Worm (Caenorhabditis elegans) whole organism, L4 larva: Measurements from ENCODE around the gene ZC196.3.

Source experiments
- T26A8.4 ChIP-seq: fragments of 200-800 bp; sonication (Bioruptor generic); IDR thresholded peaks from 2 replicates; pipeline ENCODE4 v1.3.6; 2022; ENCODE audit warnings: missing genetic modification characterization, missing compliant biosample characterization
- Y48G9A.11 ChIP-seq: fragments of 200-800 bp; sonication (Bioruptor generic); IDR thresholded peaks from 2 replicates; pipeline ENCODE4 v1.3.6; 2022; ENCODE audit warnings: missing genetic modification reagents, missing genetic modification characterization, missing compliant biosample characterization
- Y5F2A.4 ChIP-seq: fragments of 200-800 bp; sonication (Bioruptor generic); optimal IDR thresholded peaks from 2 replicates; lab custom pipeline; 2018; ENCODE audit warnings: mild to moderate bottlenecking, missing genetic modification characterization, missing compliant biosample characterization
- ZK337.2 ChIP-seq: fragments of 200-800 bp; sonication (Bioruptor generic); IDR thresholded peaks from 2 replicates; pipeline ENCODE4 v1.3.6; 2022; ENCODE audit warnings: missing genetic modification reagents, missing genetic modification characterization, missing compliant biosample characterization
- aly-2 ChIP-seq: sonication (generic microtip); optimal IDR thresholded peaks from 2 replicates; lab custom pipeline; 2018; ENCODE audit warnings: missing biosample characterization, missing genetic modification characterization
- arid-1 ChIP-seq: fragments of 200-800 bp; sonication (Bioruptor generic); conservative IDR thresholded peaks from 2 replicates; pipeline ENCODE4 v1.3.6; 2022; ENCODE audit warnings: missing genetic modification reagents, missing genetic modification characterization, missing compliant biosample characterization
- ctbp-1 ChIP-seq: fragments of 200-800 bp; sonication (Bioruptor generic); IDR thresholded peaks from 2 replicates; pipeline ENCODE4 v1.3.6; 2022; ENCODE audit warnings: missing genetic modification reagents, missing genetic modification characterization, missing compliant biosample characterization
- daf-12 ChIP-seq: fragments of 150-350 bp; optimal IDR thresholded peaks from 2 replicates; lab custom pipeline; 2014; ENCODE audit warnings: missing biosample characterization, missing genetic modification reagents, missing genetic modification characterization
- daf-16 ChIP-seq, 3 experiments: sonication (generic microtip); optimal IDR thresholded peaks; 2 replicates each; lab custom pipeline; 2016 to 2017; ENCODE audit warnings: missing genetic modification characterization in 3 of 3, missing genetic modification reagents in 3 of 3, mild to moderate bottlenecking in 2 of 3, missing compliant biosample characterization in 2 of 3, missing biosample characterization in 1 of 3, moderate library complexity in 1 of 3
- dmd-6 ChIP-seq: fragments of 200-800 bp; sonication (Bioruptor generic); IDR thresholded peaks from 2 replicates; pipeline ENCODE4 v1.3.6; 2022; ENCODE audit warnings: missing genetic modification reagents, missing genetic modification characterization, missing compliant biosample characterization
- dmd-9 ChIP-seq: fragments of 200-800 bp; sonication (Bioruptor generic); IDR thresholded peaks from 2 replicates; pipeline ENCODE4 v1.3.6; 2022; ENCODE audit warnings: missing genetic modification reagents, missing genetic modification characterization, missing compliant biosample characterization
- dpl-1 ChIP-seq: fragments of 150-350 bp; optimal IDR thresholded peaks from 2 replicates; lab custom pipeline; 2014; ENCODE audit warnings: missing biosample characterization, missing genetic modification reagents, missing genetic modification characterization
- egl-43 ChIP-seq: fragments of 200-800 bp; sonication (Bioruptor generic); IDR thresholded peaks from 2 replicates; pipeline ENCODE4 v1.3.6; 2022; ENCODE audit warnings: missing genetic modification reagents, missing genetic modification characterization, missing compliant biosample characterization
- fos-1 ChIP-seq: fragments of 150-350 bp; optimal IDR thresholded peaks from 2 replicates; lab custom pipeline; 2014; ENCODE audit warnings: missing biosample characterization, missing genetic modification characterization
- hmg-1.1 ChIP-seq: fragments of 200-800 bp; sonication (Bioruptor generic); IDR thresholded peaks from 2 replicates; pipeline ENCODE4 v1.3.6; 2022; ENCODE audit warnings: missing genetic modification reagents, missing genetic modification characterization, missing compliant biosample characterization
- lin-1 ChIP-seq: fragments of 200-800 bp; sonication (Bioruptor generic); IDR thresholded peaks from 2 replicates; pipeline ENCODE4 v1.3.6; 2022; ENCODE audit warnings: missing genetic modification reagents, missing genetic modification characterization, missing compliant biosample characterization
- lin-38 ChIP-seq: fragments of 200-800 bp; sonication (Bioruptor generic); IDR thresholded peaks from 2 replicates; pipeline ENCODE4 v1.3.6; 2022; ENCODE audit warnings: missing genetic modification reagents, missing genetic modification characterization, missing compliant biosample characterization
- lir-3 ChIP-seq: sonication (generic microtip); optimal IDR thresholded peaks from 2 replicates; lab custom pipeline; 2016; ENCODE audit warnings: mild to moderate bottlenecking, missing genetic modification characterization, missing compliant biosample characterization
- lsy-2 ChIP-seq, 2 experiments: fragments of 150-350 bp in 1 of 2; sonication (generic microtip) in 1 of 2; optimal IDR thresholded peaks; 2 replicates each; lab custom pipeline; 2014 to 2017; ENCODE audit warnings: missing biosample characterization in 2 of 2, missing genetic modification characterization in 2 of 2
- madf-5 ChIP-seq, 2 experiments: fragments of 200-800 bp; sonication (Bioruptor generic); IDR thresholded peaks; 2 replicates each; pipeline ENCODE4 v1.3.6; 2022; ENCODE audit warnings: missing compliant biosample characterization in 2 of 2, missing genetic modification characterization in 2 of 2
- madf-9 ChIP-seq: fragments of 200-800 bp; sonication (Bioruptor generic); conservative IDR thresholded peaks from 2 replicates; pipeline ENCODE4 v1.3.6; 2022; ENCODE audit warnings: missing genetic modification reagents, missing genetic modification characterization, missing compliant biosample characterization
- nhr-10 ChIP-seq: fragments of 150-350 bp; optimal IDR thresholded peaks from 2 replicates; lab custom pipeline; 2014; ENCODE audit warnings: missing biosample characterization, missing genetic modification characterization
- nhr-102 ChIP-seq: sonication (generic microtip); optimal IDR thresholded peaks from 2 replicates; lab custom pipeline; 2016; ENCODE audit warnings: mild to moderate bottlenecking, missing genetic modification characterization, moderate library complexity, missing compliant biosample characterization
- nhr-11 ChIP-seq: fragments of 150-350 bp; optimal IDR thresholded peaks from 2 replicates; lab custom pipeline; 2014; ENCODE audit warnings: missing biosample characterization, missing genetic modification characterization
- nhr-28 ChIP-seq: fragments of 150-350 bp; optimal IDR thresholded peaks from 2 replicates; lab custom pipeline; 2014; ENCODE audit warnings: missing biosample characterization, missing genetic modification characterization
- nhr-76 ChIP-seq: fragments of 150-350 bp; optimal IDR thresholded peaks from 2 replicates; lab custom pipeline; 2014; ENCODE audit warnings: missing biosample characterization, missing genetic modification characterization
- saeg-2 ChIP-seq: fragments of 200-800 bp; sonication (Bioruptor generic); IDR thresholded peaks from 2 replicates; pipeline ENCODE4 v1.3.6; 2022; ENCODE audit warnings: missing genetic modification reagents, missing genetic modification characterization, missing compliant biosample characterization
- snpc-1.2 ChIP-seq: fragments of 200-800 bp; sonication (Bioruptor generic); IDR thresholded peaks from 2 replicates; pipeline ENCODE4 v1.3.6; 2022; ENCODE audit warnings: missing genetic modification reagents, missing genetic modification characterization, missing compliant biosample characterization
- tra-1 ChIP-seq: fragments of 200-800 bp; sonication (Bioruptor generic); IDR thresholded peaks from 2 replicates; pipeline ENCODE4 v1.3.6; 2022; ENCODE audit warnings: missing genetic modification reagents, missing genetic modification characterization, missing compliant biosample characterization
- unc-39 ChIP-seq: sonication (generic microtip); optimal IDR thresholded peaks from 2 replicates; lab custom pipeline; 2017; ENCODE audit warnings: missing biosample characterization, missing genetic modification characterization
- zip-2 ChIP-seq: fragments of 150-350 bp; optimal IDR thresholded peaks from 2 replicates; lab custom pipeline; 2014; ENCODE audit warnings: missing biosample characterization, missing genetic modification characterization

The ZC196.3 gene

DNA sequence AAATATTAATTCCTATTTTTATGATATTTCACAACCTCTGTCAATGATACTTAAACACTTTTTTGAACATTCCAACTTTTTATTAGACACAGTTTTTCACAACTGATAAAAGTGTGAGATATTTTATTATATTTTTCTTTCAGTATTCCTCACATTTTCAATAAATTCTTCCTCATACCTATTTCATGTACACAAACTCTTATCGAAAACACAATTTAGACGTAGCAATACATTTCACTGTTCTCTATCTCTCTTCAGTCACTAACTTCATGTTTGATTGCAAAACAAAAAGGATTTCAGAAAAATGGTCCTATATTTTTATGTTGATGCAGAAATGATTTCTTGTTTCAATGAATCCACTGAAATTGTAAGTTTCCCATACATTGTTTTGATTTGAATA is 9.4 kb downstream of the ZC196.3 start, which contains the start of gene B0507.6:
Gene B0507.6 (plus strand): TSS at position 301 of the 400 bp plus-strand sequence.
- TF ChIP-seq dpl-1 (GFP tag; lab: Kevin White, UChicago) (no peak), tra-1 (GFP tag; lab: Robert Waterston, UW) (no peak), nhr-102 (tag; lab: Kevin White, UChicago) (no peak), unc-39 (tag; lab: Kevin White, UChicago) (no peak), aly-2 (tag; lab: Kevin White, UChicago) (no peak), dmd-9 (no peak), arid-1 (GFP tag; lab: Robert Waterston, UW) (no peak), Y48G9A.11 (GFP tag; lab: Robert Waterston, UW) (no peak)

- no peak for TF ChIP-seq hmg-1.1
- TF ChIP-seq arid-1 (GFP tag; lab: Robert Waterston, UW), result no peak
- no peak for TF ChIP-seq T26A8.4 (GFP tag; lab: Robert Waterston, UW)
Measured at ce11 chrV:8753395-8753794, 16.9 kb downstream of the ZC196.3 start, which contains the start of gene B0507.5. Gene B0507.5 (plus strand): TSS chrV:8753695.

ce11 chrV:8754670-8755069 is 18.2 kb downstream of the ZC196.3 start, which contains the start of gene B0507.4:
Gene B0507.4 (plus strand): TSS chrV:8754970.
- TF ChIP-seq zip-2 (tag; lab: Kevin White, UChicago) (no peak), T26A8.4 (GFP tag; lab: Robert Waterston, UW) (no peak), nhr-76 (tag; lab: Kevin White, UChicago) (no peak), daf-12 (tag; lab: Kevin White, UChicago) (no peak), madf-5 (GFP tag; IDR thresholded peaks at IDR 0.05; lab: Robert Waterston, UW) (no peak), dmd-6 (GFP tag; lab: Robert Waterston, UW) (no peak), lin-38 (no peak), saeg-2 (no peak), snpc-1.2 (GFP tag; lab: Robert Waterston, UW) (no peak), nhr-11 (no peak), madf-9 (GFP tag; lab: Robert Waterston, UW) (no peak), daf-16 (GFP tag; optimal IDR thresholded peaks at IDR 0.05; lab: Kevin White, UChicago) (no peak), daf-16 (tag; optimal IDR thresholded peaks at IDR 0.05; lab: Kevin White, UChicago) (no peak), nhr-28 (tag; lab: Kevin White, UChicago) (no peak)

- no peak for TF ChIP-seq hmg-1.1
- TF ChIP-seq, all 104 proteins: peak for 0
Measured at ce11 chrV:8758618-8759017, 22.1 kb downstream of the ZC196.3 start, which contains the start of gene B0507.7. Gene B0507.7 (minus strand): TSS chrV:8758718.

DNA sequence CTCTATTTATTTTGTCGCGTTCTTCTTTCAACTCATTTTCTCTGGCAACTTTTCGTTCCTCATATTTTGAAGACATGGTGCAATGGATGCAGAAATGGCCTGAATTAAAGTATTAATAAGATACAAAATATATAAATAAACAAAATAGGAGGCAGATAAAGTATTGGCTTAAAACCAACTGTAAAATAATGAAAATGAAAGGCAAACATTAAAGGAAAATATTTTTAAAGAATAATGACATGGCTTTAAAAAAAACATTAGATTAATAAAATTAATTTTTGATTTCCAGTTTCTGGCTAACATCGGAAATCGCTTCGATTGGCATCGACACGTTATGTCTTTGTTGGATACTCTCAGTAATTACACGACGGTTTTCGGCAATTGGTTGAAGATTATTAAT is 23.9 kb downstream of the ZC196.3 start, which contains the start of gene ddn-1:
Gene ddn-1 (minus strand): TSS at position 101 of the 400 bp plus-strand sequence.
- TF ChIP-seq ctbp-1, result no peak
- TF ChIP-seq dpl-1 (GFP tag; lab: Kevin White, UChicago), result no peak
- no peak for TF ChIP-seq nhr-28 (tag; lab: Kevin White, UChicago)
- TF ChIP-seq zip-2 (tag; lab: Kevin White, UChicago), result no peak
- no peak for TF ChIP-seq dmd-9
- no peak for TF ChIP-seq ZK337.2 (GFP tag; lab: Robert Waterston, UW)
- TF ChIP-seq lin-1 (GFP tag; lab: Robert Waterston, UW), result no peak
- no peak for TF ChIP-seq nhr-10 (tag; lab: Kevin White, UChicago)

DNA sequence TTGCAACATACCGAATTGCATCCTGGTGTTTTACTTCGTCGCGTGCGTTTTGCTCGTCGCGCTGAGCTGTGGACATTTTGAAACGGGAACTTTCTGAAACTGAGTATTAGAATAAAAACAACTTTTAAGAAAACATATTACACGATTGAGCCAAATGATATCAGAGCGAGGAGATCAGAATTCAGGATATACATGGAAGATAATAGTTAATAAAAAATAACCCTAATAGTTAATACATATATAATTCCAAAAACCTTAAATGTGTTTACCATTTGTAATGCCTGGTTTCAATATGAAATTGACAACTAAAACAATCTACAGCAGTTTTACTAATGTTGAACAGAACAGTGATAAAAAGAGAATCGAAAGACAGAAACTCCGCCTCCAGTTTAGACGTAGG is 26.4 kb downstream of the ZC196.3 start, which contains the start of gene B0507.8:
Gene B0507.8 (minus strand): TSS at position 101 of the 400 bp plus-strand sequence.
- TF ChIP-seq aly-2 (tag; lab: Kevin White, UChicago) (no peak), lir-3 (no peak), lsy-2 (tag; optimal IDR thresholded peaks at IDR 0.05; lab: Kevin White, UChicago) (no peak), tra-1 (GFP tag; lab: Robert Waterston, UW) (no peak), egl-43 (no peak), fos-1 (tag; lab: Kevin White, UChicago) (no peak), Y5F2A.4 (no peak), Y48G9A.11 (GFP tag; lab: Robert Waterston, UW) (no peak)
